Worm (Caenorhabditis elegans): ENCODE data around the gene K11H12.1.

DNA sequence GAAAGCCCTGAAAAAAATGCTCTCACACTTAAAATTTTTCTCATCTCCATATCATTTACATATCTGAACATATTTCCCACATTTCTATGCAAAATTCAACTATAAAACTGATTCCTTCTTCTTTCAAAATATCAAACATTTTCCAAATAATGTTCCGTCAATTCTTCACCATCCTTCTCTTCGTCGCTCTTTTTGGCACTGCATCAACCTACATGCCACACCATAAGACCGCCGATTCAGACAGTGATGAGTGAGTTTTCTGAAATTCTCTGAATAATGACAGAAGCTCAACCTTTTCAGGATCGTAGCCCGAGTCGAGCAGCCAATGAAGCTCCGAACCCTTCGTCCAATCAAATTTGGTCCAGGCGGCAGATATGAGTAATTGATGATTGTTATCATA lies 23.1 kb upstream of the K11H12.1 start, which contains the start of gene K11H12.5:
- TF ChIP-seq elt-4 (tag; optimal IDR thresholded peaks at IDR 0.05) = no peak
- TF ChIP-seq K02D7.2 (tag; optimal IDR thresholded peaks at IDR 0.05) = no peak
- no peak for TF ChIP-seq C38D4.7 (GFP tag; optimal IDR thresholded peaks at IDR 0.05)
- no peak for TF ChIP-seq nhr-11 (tag; optimal IDR thresholded peaks at IDR 0.05)
